Worm (Caenorhabditis elegans) whole organism, young adult: ENCODE data around the gene mboa-2.

Experiments used
- B0019.2 ChIP-seq: fragments of 200-800 bp; sonication (Bioruptor generic); conservative IDR thresholded peaks from 2 replicates; pipeline ENCODE4 v1.3.6; 2022; ENCODE audit warnings: missing genetic modification reagents, missing genetic modification characterization, missing compliant biosample characterization
- C17E4.6 ChIP-seq: fragments of 200-800 bp; sonication (Bioruptor generic); IDR thresholded peaks from 2 replicates; pipeline ENCODE4 v1.3.6; 2022; ENCODE audit warnings: missing genetic modification reagents, missing genetic modification characterization, missing compliant biosample characterization
- F10E7.11 ChIP-seq: sonication (generic microtip); optimal IDR thresholded peaks from 2 replicates; lab custom pipeline; 2017; ENCODE audit warnings: mild to moderate bottlenecking, missing genetic modification characterization, moderate library complexity, missing compliant biosample characterization
- F23B12.7 ChIP-seq: sonication (generic microtip); optimal IDR thresholded peaks from 2 replicates; lab custom pipeline; 2017; ENCODE audit warnings: missing genetic modification characterization, mild to moderate bottlenecking, missing compliant biosample characterization, antibody characterized with exemption, moderate library complexity; ENCODE audit not compliant: insufficient read depth
- F33H1.4 ChIP-seq: fragments of 200-800 bp; sonication (Bioruptor generic); IDR thresholded peaks from 2 replicates; pipeline ENCODE4 v1.3.6; 2022; ENCODE audit warnings: missing genetic modification reagents, missing genetic modification characterization, missing compliant biosample characterization
- F49E8.2 ChIP-seq: sonication (generic microtip); optimal IDR thresholded peaks from 3 replicates; lab custom pipeline; 2017; ENCODE audit warnings: missing genetic modification characterization, mild to moderate bottlenecking, missing compliant biosample characterization, antibody characterized with exemption, moderate library complexity; ENCODE audit not compliant: insufficient read depth
- F52B5.7 ChIP-seq: sonication (generic microtip); optimal IDR thresholded peaks from 2 replicates; lab custom pipeline; 2016; ENCODE audit warnings: mild to moderate bottlenecking, missing genetic modification characterization, missing compliant biosample characterization
- K11D2.4 ChIP-seq: fragments of 200-800 bp; sonication (Bioruptor generic); IDR thresholded peaks from 2 replicates; pipeline ENCODE4 v1.3.6; 2022; ENCODE audit warnings: missing genetic modification reagents, missing genetic modification characterization, missing compliant biosample characterization
- K12H6.12 ChIP-seq: fragments of 200-800 bp; sonication (Bioruptor generic); optimal IDR thresholded peaks from 2 replicates; lab custom pipeline; 2018; ENCODE audit warnings: mild to moderate bottlenecking, missing genetic modification characterization, missing compliant biosample characterization
- T07F8.4 ChIP-seq: sonication (generic microtip); optimal IDR thresholded peaks from 2 replicates; lab custom pipeline; 2016; ENCODE audit warnings: mild to moderate bottlenecking, missing genetic modification characterization, moderate library complexity, missing compliant biosample characterization
- Y53G8AR.9 ChIP-seq: fragments of 200-800 bp; sonication (Bioruptor generic); conservative IDR thresholded peaks from 2 replicates; pipeline ENCODE4 v1.3.6; 2022; ENCODE audit warnings: missing genetic modification reagents, missing genetic modification characterization, missing compliant biosample characterization
- Y79H2A.3 ChIP-seq: fragments of 200-800 bp; sonication (Bioruptor generic); conservative IDR thresholded peaks from 2 replicates; pipeline ENCODE4 v1.3.6; 2022; ENCODE audit warnings: missing genetic modification reagents, missing genetic modification characterization, missing compliant biosample characterization
- aptf-2 ChIP-seq: fragments of 200-800 bp; sonication (Bioruptor generic); conservative IDR thresholded peaks from 2 replicates; pipeline ENCODE4 v1.3.6; 2022; ENCODE audit warnings: missing genetic modification reagents, missing genetic modification characterization, missing compliant biosample characterization
- bed-2 ChIP-seq: fragments of 200-800 bp; sonication (Bioruptor generic); IDR thresholded peaks from 2 replicates; pipeline ENCODE4 v1.3.6; 2022; ENCODE audit warnings: missing genetic modification reagents, missing genetic modification characterization, missing compliant biosample characterization
- cebp-1 ChIP-seq, 2 experiments: fragments of 200-800 bp in 1 of 2; sonication (Bioruptor generic) in 1 of 2; sonication (generic microtip) in 1 of 2; IDR thresholded peaks in 1 of 2; optimal IDR thresholded peaks in 1 of 2; 2 replicates each; pipeline versions ENCODE4 v1.3.6 to Lab custom; 2017 to 2022; ENCODE audit warnings: missing compliant biosample characterization in 2 of 2, missing genetic modification characterization in 2 of 2, mild to moderate bottlenecking in 1 of 2, missing genetic modification reagents in 1 of 2, moderate library complexity in 1 of 2
- ceh-27 ChIP-seq: fragments of 200-800 bp; sonication (Bioruptor generic); optimal IDR thresholded peaks from 2 replicates; lab custom pipeline; 2018; ENCODE audit warnings: mild to moderate bottlenecking, missing genetic modification characterization, moderate library complexity, missing compliant biosample characterization
- ceh-79 ChIP-seq: sonication (generic microtip); optimal IDR thresholded peaks from 2 replicates; lab custom pipeline; 2017; ENCODE audit warnings: mild to moderate bottlenecking, missing genetic modification characterization, missing compliant biosample characterization
- ceh-91 ChIP-seq: fragments of 200-800 bp; sonication (Bioruptor generic); IDR thresholded peaks from 2 replicates; pipeline ENCODE4 v1.3.6; 2022; ENCODE audit warnings: missing genetic modification reagents, missing genetic modification characterization, missing compliant biosample characterization
- chd-7 ChIP-seq: sonication (generic microtip); optimal IDR thresholded peaks from 2 replicates; lab custom pipeline; 2016; ENCODE audit warnings: mild to moderate bottlenecking, missing genetic modification characterization, moderate library complexity, missing compliant biosample characterization
- die-1 ChIP-seq: sonication (generic microtip); optimal IDR thresholded peaks from 2 replicates; lab custom pipeline; 2016; ENCODE audit warnings: missing genotype, mild to moderate bottlenecking, missing genetic modification characterization, missing compliant biosample characterization
- dox-1 ChIP-seq: fragments of 200-800 bp; sonication (Bioruptor generic); IDR thresholded peaks from 2 replicates; pipeline ENCODE4 v1.3.6; 2022; ENCODE audit warnings: missing genetic modification reagents, missing genetic modification characterization, missing compliant biosample characterization
- dpl-1 ChIP-seq: fragments of 150-350 bp; optimal IDR thresholded peaks from 2 replicates; lab custom pipeline; 2014; ENCODE audit warnings: missing biosample characterization, missing genetic modification reagents, missing genetic modification characterization
- egrh-3 ChIP-seq: fragments of 200-800 bp; sonication (Bioruptor generic); IDR thresholded peaks from 2 replicates; pipeline ENCODE4 v1.3.6; 2022; ENCODE audit warnings: missing genetic modification reagents, missing genetic modification characterization, missing compliant biosample characterization
- hrde-1 ChIP-seq: sonication (generic microtip); optimal IDR thresholded peaks from 2 replicates; lab custom pipeline; 2016; ENCODE audit warnings: missing genetic modification characterization, mild to moderate bottlenecking, missing compliant biosample characterization, moderate library complexity, missing genotype, missing genetic modification reagents, borderline replicate concordance
- lag-1 ChIP-seq: fragments of 200-800 bp; sonication (Bioruptor generic); IDR thresholded peaks from 2 replicates; pipeline ENCODE4 v1.3.6; 2022; ENCODE audit warnings: missing genetic modification reagents, missing genetic modification characterization, missing compliant biosample characterization
- let-607 ChIP-seq, 2 experiments: fragments of 200-800 bp in 1 of 2; sonication (Bioruptor generic) in 1 of 2; sonication (generic microtip) in 1 of 2; optimal IDR thresholded peaks; 2 replicates each; lab custom pipeline; 2016 to 2018; ENCODE audit warnings: mild to moderate bottlenecking in 2 of 2, missing compliant biosample characterization in 2 of 2, missing genetic modification characterization in 2 of 2, moderate library complexity in 2 of 2, missing genotype in 1 of 2
- lin-35 ChIP-seq, 3 experiments: fragments of 150-350 bp in 2 of 3; sonication (generic microtip) in 1 of 3; optimal IDR thresholded peaks; 2 replicates each; lab custom pipeline; 2014 to 2018; ENCODE audit warnings: missing biosample characterization in 3 of 3, missing genetic modification characterization in 3 of 3, missing genetic modification reagents in 3 of 3
- lin-54 ChIP-seq: fragments of 200-800 bp; sonication (Bioruptor generic); optimal IDR thresholded peaks from 2 replicates; lab custom pipeline; 2018; ENCODE audit warnings: mild to moderate bottlenecking, missing genetic modification characterization, missing compliant biosample characterization
- lsy-27 ChIP-seq: sonication (generic microtip); optimal IDR thresholded peaks from 2 replicates; lab custom pipeline; 2017; ENCODE audit warnings: missing genetic modification characterization, mild to moderate bottlenecking, missing compliant biosample characterization, antibody characterized with exemption, missing genotype, borderline replicate concordance; ENCODE audit not compliant: insufficient read depth
- mcd-1 ChIP-seq: fragments of 200-800 bp; sonication (Bioruptor generic); IDR thresholded peaks from 2 replicates; pipeline ENCODE4 v1.3.6; 2022; ENCODE audit warnings: missing genetic modification reagents, missing genetic modification characterization, missing compliant biosample characterization
- nhr-179 ChIP-seq: sonication (generic microtip); optimal IDR thresholded peaks from 2 replicates; lab custom pipeline; 2016; ENCODE audit warnings: mild to moderate bottlenecking, missing genetic modification characterization, missing compliant biosample characterization
- nhr-27 ChIP-seq: fragments of 200-800 bp; sonication (Bioruptor generic); optimal IDR thresholded peaks from 2 replicates; lab custom pipeline; 2018; ENCODE audit warnings: mild to moderate bottlenecking, missing genetic modification characterization, moderate library complexity, missing compliant biosample characterization
- nhr-80 ChIP-seq: sonication (generic microtip); optimal IDR thresholded peaks from 2 replicates; lab custom pipeline; 2016; ENCODE audit warnings: missing genetic modification characterization, missing compliant biosample characterization
- pbrm-1 ChIP-seq: fragments of 200-800 bp; sonication (Bioruptor generic); IDR thresholded peaks from 2 replicates; pipeline ENCODE4 v1.3.6; 2022; ENCODE audit warnings: missing genetic modification reagents, missing genetic modification characterization, missing compliant biosample characterization
- sdz-38 ChIP-seq: sonication (generic microtip); optimal IDR thresholded peaks from 2 replicates; lab custom pipeline; 2016; ENCODE audit warnings: missing genotype, missing genetic modification characterization, missing compliant biosample characterization
- snpc-1.3 ChIP-seq: sonication (generic microtip); optimal IDR thresholded peaks from 2 replicates; lab custom pipeline; 2017; ENCODE audit warnings: missing genetic modification characterization, mild to moderate bottlenecking, missing compliant biosample characterization, antibody characterized with exemption, moderate library complexity, missing genotype, missing genetic modification reagents; ENCODE audit not compliant: insufficient read depth
- snpc-4 ChIP-seq, 5 experiments: fragments of 150-350 bp in 1 of 5; sonication (generic microtip) in 4 of 5; optimal IDR thresholded peaks; 2 replicates each; lab custom pipeline; 2014 to 2018; ENCODE audit warnings: missing genetic modification characterization in 5 of 5, missing biosample characterization in 3 of 5, antibody characterized with exemption in 2 of 5, mild to moderate bottlenecking in 2 of 5, missing compliant biosample characterization in 2 of 5, missing genotype in 2 of 5, moderate library complexity in 2 of 5, missing genetic modification reagents in 1 of 5
- somi-1 ChIP-seq: fragments of 200-800 bp; sonication (Bioruptor generic); optimal IDR thresholded peaks from 2 replicates; lab custom pipeline; 2018; ENCODE audit warnings: mild to moderate bottlenecking, missing genetic modification characterization, missing compliant biosample characterization
- tlf-1 ChIP-seq: fragments of 200-800 bp; sonication (Bioruptor generic); optimal IDR thresholded peaks from 2 replicates; lab custom pipeline; 2018; ENCODE audit warnings: mild to moderate bottlenecking, missing genetic modification characterization, missing compliant biosample characterization
- unc-62 ChIP-seq: fragments of 150-350 bp; optimal IDR thresholded peaks from 2 replicates; lab custom pipeline; 2014; ENCODE audit warnings: missing biosample characterization, missing genetic modification reagents, missing genetic modification characterization
- zfh-2 ChIP-seq: fragments of 200-800 bp; sonication (Bioruptor generic); conservative IDR thresholded peaks from 2 replicates; pipeline ENCODE4 v1.3.6; 2022; ENCODE audit warnings: missing genetic modification reagents, missing genetic modification characterization, missing compliant biosample characterization
- ztf-18 ChIP-seq: sonication (generic microtip); optimal IDR thresholded peaks from 2 replicates; lab custom pipeline; 2016; ENCODE audit warnings: missing genotype, mild to moderate bottlenecking, missing genetic modification characterization, missing compliant biosample characterization
- ztf-22 ChIP-seq: fragments of 200-800 bp; sonication (Bioruptor generic); optimal IDR thresholded peaks from 2 replicates; lab custom pipeline; 2018; ENCODE audit warnings: mild to moderate bottlenecking, missing genetic modification characterization, moderate library complexity, missing compliant biosample characterization
- ztf-25 ChIP-seq: fragments of 200-800 bp; sonication (Bioruptor generic); IDR thresholded peaks from 2 replicates; pipeline ENCODE4 v1.3.6; 2022; ENCODE audit warnings: missing genetic modification reagents, missing genetic modification characterization, missing compliant biosample characterization

Gene mboa-2

DNA sequence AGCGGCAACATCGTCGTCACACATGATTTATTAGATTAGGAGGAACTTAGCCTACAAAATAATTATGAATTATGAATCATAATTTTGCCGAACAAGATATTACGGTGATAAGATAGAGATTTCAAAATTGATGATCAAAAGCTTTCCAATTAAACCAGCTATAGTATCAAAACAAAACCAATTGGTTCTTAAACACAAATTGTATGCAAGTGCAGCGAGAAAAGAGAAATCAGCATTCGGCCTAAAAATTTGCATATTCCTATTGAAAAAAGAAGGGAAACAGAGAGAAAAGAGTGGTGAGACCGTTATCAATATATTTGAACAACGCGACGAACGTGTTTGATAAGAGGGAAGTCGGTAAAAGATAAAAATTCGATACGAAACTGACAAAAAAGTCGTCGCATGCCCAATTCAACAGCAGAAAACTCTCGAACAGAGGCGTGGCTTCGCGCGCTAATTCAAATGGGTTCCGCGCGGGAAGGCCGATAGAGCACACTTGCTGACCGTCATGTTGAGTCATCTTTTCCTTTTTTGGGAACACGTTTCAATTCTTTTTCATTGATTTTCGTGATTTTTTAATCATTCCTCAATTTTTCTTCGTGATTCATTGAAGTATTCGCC, 44.1 kb downstream of the mboa-2 start, which contains the start of gene act-2 (continued):
- TF ChIP-seq F10E7.11, result no peak
- TF ChIP-seq lsy-27 (tag; lab: Kevin White, UChicago), result no peak
- peak; percentile 93 for TF ChIP-seq lin-54 (GFP tag; lab: Kevin White, UChicago)
- TF ChIP-seq dpl-1 (GFP tag; lab: Kevin White, UChicago), result peak; percentile 93
- TF ChIP-seq chd-7 (tag; lab: Kevin White, UChicago), result no peak
- peak; percentile 44; the same call in 1 of the 2 replicates for TF ChIP-seq egrh-3 (GFP tag; lab: Robert Waterston, UW)
- TF ChIP-seq snpc-1.3, result peak; percentile 76
- peak; percentile 82 for TF ChIP-seq F49E8.2
- peak; percentile 38 for TF ChIP-seq hrde-1 (tag; lab: Kevin White, UChicago)
- peak; percentile 77 for TF ChIP-seq Y53G8AR.9 (GFP tag; lab: Robert Waterston, UW)
- peak; percentile 85 for TF ChIP-seq pbrm-1 (GFP tag; lab: Robert Waterston, UW)
- TF ChIP-seq F52B5.7 (tag; lab: Kevin White, UChicago), result no peak
- no peak for TF ChIP-seq nhr-179 (tag; lab: Kevin White, UChicago)
- TF ChIP-seq nhr-80, result peak; percentile 42
- TF ChIP-seq zfh-2 (GFP tag; lab: Robert Waterston, UW), result no peak
- no peak for TF ChIP-seq T07F8.4 (tag; lab: Kevin White, UChicago)
- TF ChIP-seq K11D2.4 (GFP tag; lab: Robert Waterston, UW), result 0 out of 2 replicates have a peak, but pooled peaks have one; percentile 33
- no peak for TF ChIP-seq bed-2
- TF ChIP-seq lag-1 (GFP tag; lab: Robert Waterston, UW), result no peak
- peak; percentile 54 to 72 (median 65) for TF ChIP-seq lin-35 (GFP tag; optimal IDR thresholded peaks at IDR 0.05; lab: Kevin White, UChicago)
- no peak for TF ChIP-seq unc-62 (GFP tag; lab: Kevin White, UChicago)
- no peak for TF ChIP-seq sdz-38 (tag; lab: Kevin White, UChicago)
- TF ChIP-seq snpc-4 (GFP tag; optimal IDR thresholded peaks at IDR 0.05; lab: Kevin White, UChicago), result no peak
- peak in 3 of 4 experiments; percentile 17 to 56 (median 55) for TF ChIP-seq snpc-4 (tag; optimal IDR thresholded peaks at IDR 0.05; lab: Kevin White, UChicago)
- peak; percentile 69 for TF ChIP-seq F33H1.4 (GFP tag; lab: Robert Waterston, UW)
- TF ChIP-seq B0019.2 (GFP tag; lab: Robert Waterston, UW), result peak; percentile 75; the same call in 1 of the 2 replicates
- no peak for TF ChIP-seq ceh-79 (tag; lab: Kevin White, UChicago)
- TF ChIP-seq Y79H2A.3 (GFP tag; lab: Robert Waterston, UW), result 0 out of 2 replicates have a peak, but pooled peaks have one; percentile 39
- peak; percentile 3 for TF ChIP-seq K12H6.12 (tag; lab: Kevin White, UChicago)
- no peak for TF ChIP-seq somi-1 (GFP tag; lab: Kevin White, UChicago)
- TF ChIP-seq die-1, result no peak
- peak; percentile 93 for TF ChIP-seq dox-1
- no peak for TF ChIP-seq let-607 (tag; optimal IDR thresholded peaks at IDR 0.05; lab: Kevin White, UChicago)
- TF ChIP-seq cebp-1 (GFP tag; IDR thresholded peaks at IDR 0.05; lab: Robert Waterston, UW), result no peak
- TF ChIP-seq cebp-1 (tag; optimal IDR thresholded peaks at IDR 0.05; lab: Kevin White, UChicago), result no peak
- TF ChIP-seq F23B12.7 (tag; lab: Kevin White, UChicago), result peak; percentile 22
- peak; percentile 67 for TF ChIP-seq ceh-27 (GFP tag; lab: Kevin White, UChicago)
- TF ChIP-seq tlf-1 (GFP tag; lab: Kevin White, UChicago), result peak; percentile 55
- TF ChIP-seq mcd-1 (GFP tag; lab: Robert Waterston, UW), result peak; percentile 95
- peak; percentile 86 for TF ChIP-seq ceh-91 (GFP tag; lab: Robert Waterston, UW)
- no peak for TF ChIP-seq nhr-27 (tag; lab: Kevin White, UChicago)
- TF ChIP-seq ztf-25 (GFP tag; lab: Robert Waterston, UW), result no peak
- TF ChIP-seq aptf-2 (GFP tag; lab: Robert Waterston, UW), result 0 out of 2 replicates have a peak, but pooled peaks have one; percentile 46
- no peak for TF ChIP-seq ztf-22 (GFP tag; lab: Kevin White, UChicago)
- no peak for TF ChIP-seq ztf-18
- peak; percentile 76 for TF ChIP-seq C17E4.6
